Worm (Caenorhabditis elegans): Measurements from ENCODE around the gene C27A7.3.

DNA sequence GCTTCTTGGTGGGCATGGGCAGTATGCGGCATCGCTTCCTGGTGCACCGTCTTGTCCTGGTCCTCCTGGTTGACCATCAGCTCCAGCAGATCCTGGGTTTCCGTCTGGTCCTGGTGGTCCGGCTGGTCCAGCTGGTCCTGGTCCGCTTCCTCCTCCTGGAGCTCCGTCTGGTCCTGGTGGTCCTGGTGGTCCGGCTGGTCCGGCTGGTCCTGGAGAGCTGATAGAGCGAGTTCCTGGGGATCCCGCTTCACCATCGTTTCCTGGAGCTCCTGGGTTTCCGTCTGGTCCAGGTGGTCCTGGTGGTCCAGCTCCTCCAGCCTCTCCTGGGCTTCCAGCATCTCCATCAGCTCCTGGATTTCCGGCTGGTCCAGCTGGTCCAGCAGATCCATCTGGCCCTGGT is 26.3 kb downstream of the C27A7.3 start:
- no peak for TF ChIP-seq mdl-1 (tag; optimal IDR thresholded peaks at IDR 0.05)
- TF ChIP-seq lin-15B (tag; optimal IDR thresholded peaks at IDR 0.05) = no peak
- no peak for TF ChIP-seq nhr-237 (tag; optimal IDR thresholded peaks at IDR 0.05)
- TF ChIP-seq mxl-2 (GFP tag; conservative IDR thresholded peaks at IDR 0.05) = no peak
- TF ChIP-seq F44E2.7 (GFP tag; IDR thresholded peaks at IDR 0.05) = no peak
- TF ChIP-seq zag-1 (tag; optimal IDR thresholded peaks at IDR 0.05) = no peak
- TF ChIP-seq dpl-1 (GFP tag; optimal IDR thresholded peaks at IDR 0.05) = no peak
- no peak for TF ChIP-seq snpc-4 (tag; optimal IDR thresholded peaks at IDR 0.05)
- no peak for TF ChIP-seq nhr-6 (tag; optimal IDR thresholded peaks at IDR 0.05)
- no peak for TF ChIP-seq jun-1 (tag; optimal IDR thresholded peaks at IDR 0.05)
- no peak; the same call in 1 of the 2 replicates for TF ChIP-seq pha-4 (GFP tag; IDR thresholded peaks at IDR 0.05)
- TF ChIP-seq pha-4 (tag; optimal IDR thresholded peaks at IDR 0.05) = no peak

Data from whole organism, L4 larva.